Worm (Caenorhabditis elegans) whole organism, young adult: ENCODE data around the gene tag-340.

Experiments
- B0035.1 ChIP-seq: sonication (generic microtip); optimal IDR thresholded peaks from 2 replicates; lab custom pipeline; 2016; ENCODE audit warnings: missing genetic modification characterization, mild to moderate bottlenecking, missing compliant biosample characterization, missing genotype, missing genetic modification reagents
- B0336.3 ChIP-seq: fragments of 200-800 bp; sonication (Bioruptor generic); IDR thresholded peaks from 2 replicates; pipeline ENCODE4 v1.3.6; 2022; ENCODE audit warnings: missing genetic modification characterization, missing compliant biosample characterization
- C17E4.6 ChIP-seq: fragments of 200-800 bp; sonication (Bioruptor generic); IDR thresholded peaks from 2 replicates; pipeline ENCODE4 v1.3.6; 2022; ENCODE audit warnings: missing genetic modification reagents, missing genetic modification characterization, missing compliant biosample characterization
- D2030.7 ChIP-seq: fragments of 200-800 bp; sonication (Bioruptor generic); IDR thresholded peaks from 2 replicates; pipeline ENCODE4 v1.3.6; 2022; ENCODE audit warnings: missing genetic modification reagents, missing genetic modification characterization, missing compliant biosample characterization
- F33H1.4 ChIP-seq: fragments of 200-800 bp; sonication (Bioruptor generic); IDR thresholded peaks from 2 replicates; pipeline ENCODE4 v1.3.6; 2022; ENCODE audit warnings: missing genetic modification reagents, missing genetic modification characterization, missing compliant biosample characterization
- F37B4.10 ChIP-seq: fragments of 200-800 bp; sonication (Bioruptor generic); IDR thresholded peaks from 2 replicates; pipeline ENCODE4 v1.3.6; 2022; ENCODE audit warnings: missing genetic modification characterization, missing compliant biosample characterization
- F39B2.1 ChIP-seq: fragments of 200-800 bp; sonication (Bioruptor generic); IDR thresholded peaks from 2 replicates; pipeline ENCODE4 v1.3.6; 2022; ENCODE audit warnings: missing genetic modification reagents, missing genetic modification characterization, missing compliant biosample characterization
- F55B11.4 ChIP-seq: sonication (generic microtip); optimal IDR thresholded peaks from 2 replicates; lab custom pipeline; 2016; ENCODE audit warnings: missing compliant biosample characterization, missing genetic modification characterization, borderline replicate concordance; ENCODE audit not compliant: insufficient read depth
- F57A8.1 ChIP-seq: fragments of 200-800 bp; sonication (Bioruptor generic); optimal IDR thresholded peaks from 2 replicates; lab custom pipeline; 2018; ENCODE audit warnings: mild to moderate bottlenecking, missing genetic modification characterization, moderate library complexity, missing compliant biosample characterization
- K11D2.4 ChIP-seq: fragments of 200-800 bp; sonication (Bioruptor generic); IDR thresholded peaks from 2 replicates; pipeline ENCODE4 v1.3.6; 2022; ENCODE audit warnings: missing genetic modification reagents, missing genetic modification characterization, missing compliant biosample characterization
- K12H6.12 ChIP-seq: fragments of 200-800 bp; sonication (Bioruptor generic); optimal IDR thresholded peaks from 2 replicates; lab custom pipeline; 2018; ENCODE audit warnings: mild to moderate bottlenecking, missing genetic modification characterization, missing compliant biosample characterization
- T07F8.4 ChIP-seq: sonication (generic microtip); optimal IDR thresholded peaks from 2 replicates; lab custom pipeline; 2016; ENCODE audit warnings: mild to moderate bottlenecking, missing genetic modification characterization, moderate library complexity, missing compliant biosample characterization
- Y67H2A.10 ChIP-seq: fragments of 200-800 bp; sonication (Bioruptor generic); conservative IDR thresholded peaks from 2 replicates; pipeline ENCODE4 v1.3.6; 2022; ENCODE audit warnings: missing genetic modification reagents, missing genetic modification characterization, missing compliant biosample characterization
- Y95B8A.8 ChIP-seq: fragments of 200-800 bp; sonication (Bioruptor generic); IDR thresholded peaks from 2 replicates; pipeline ENCODE4 v1.3.6; 2022; ENCODE audit warnings: missing genetic modification reagents, missing genetic modification characterization, missing compliant biosample characterization
- ZK185.1 ChIP-seq: sonication (generic microtip); optimal IDR thresholded peaks from 2 replicates; lab custom pipeline; 2016; ENCODE audit warnings: mild to moderate bottlenecking, missing genetic modification characterization, missing compliant biosample characterization; ENCODE audit not compliant: poor library complexity, severe bottlenecking
- aptf-3 ChIP-seq: fragments of 200-800 bp; sonication (Bioruptor generic); IDR thresholded peaks from 2 replicates; pipeline ENCODE4 v1.3.6; 2022; ENCODE audit warnings: missing genetic modification characterization, missing compliant biosample characterization
- athp-1 ChIP-seq: sonication (generic microtip); optimal IDR thresholded peaks from 2 replicates; lab custom pipeline; 2017; ENCODE audit warnings: mild to moderate bottlenecking, missing genetic modification characterization, missing compliant biosample characterization
- attf-5 ChIP-seq: fragments of 200-800 bp; sonication (Bioruptor generic); optimal IDR thresholded peaks from 2 replicates; lab custom pipeline; 2018; ENCODE audit warnings: mild to moderate bottlenecking, missing genetic modification characterization, missing compliant biosample characterization
- ceh-58 ChIP-seq: fragments of 200-800 bp; sonication (Bioruptor generic); IDR thresholded peaks from 2 replicates; pipeline ENCODE4 v1.3.6; 2022; ENCODE audit warnings: missing genetic modification characterization, missing compliant biosample characterization
- ceh-79 ChIP-seq: sonication (generic microtip); optimal IDR thresholded peaks from 2 replicates; lab custom pipeline; 2017; ENCODE audit warnings: mild to moderate bottlenecking, missing genetic modification characterization, missing compliant biosample characterization
- ceh-91 ChIP-seq: fragments of 200-800 bp; sonication (Bioruptor generic); IDR thresholded peaks from 2 replicates; pipeline ENCODE4 v1.3.6; 2022; ENCODE audit warnings: missing genetic modification reagents, missing genetic modification characterization, missing compliant biosample characterization
- chd-7 ChIP-seq: sonication (generic microtip); optimal IDR thresholded peaks from 2 replicates; lab custom pipeline; 2016; ENCODE audit warnings: mild to moderate bottlenecking, missing genetic modification characterization, moderate library complexity, missing compliant biosample characterization
- dpl-1 ChIP-seq: fragments of 150-350 bp; optimal IDR thresholded peaks from 2 replicates; lab custom pipeline; 2014; ENCODE audit warnings: missing biosample characterization, missing genetic modification reagents, missing genetic modification characterization
- egl-18 ChIP-seq: fragments of 200-800 bp; sonication (Bioruptor generic); IDR thresholded peaks from 2 replicates; pipeline ENCODE4 v1.3.6; 2022; ENCODE audit warnings: missing genetic modification reagents, missing genetic modification characterization, missing compliant biosample characterization
- egl-44 ChIP-seq: fragments of 200-800 bp; sonication (Bioruptor generic); IDR thresholded peaks from 2 replicates; pipeline ENCODE4 v1.3.6; 2022; ENCODE audit warnings: missing genetic modification reagents, missing genetic modification characterization, missing compliant biosample characterization
- egrh-3 ChIP-seq: fragments of 200-800 bp; sonication (Bioruptor generic); IDR thresholded peaks from 2 replicates; pipeline ENCODE4 v1.3.6; 2022; ENCODE audit warnings: missing genetic modification reagents, missing genetic modification characterization, missing compliant biosample characterization
- gei-17 ChIP-seq: fragments of 200-800 bp; sonication (Bioruptor generic); optimal IDR thresholded peaks from 2 replicates; lab custom pipeline; 2018; ENCODE audit warnings: mild to moderate bottlenecking, missing genetic modification characterization, missing compliant biosample characterization
- hlh-12 ChIP-seq: sonication (generic microtip); optimal IDR thresholded peaks from 2 replicates; lab custom pipeline; 2016; ENCODE audit warnings: missing genetic modification characterization, missing compliant biosample characterization
- hlh-26 ChIP-seq: fragments of 200-800 bp; sonication (Bioruptor generic); conservative IDR thresholded peaks from 2 replicates; pipeline ENCODE4 v1.3.6; 2022; ENCODE audit warnings: missing genetic modification reagents, missing genetic modification characterization, missing compliant biosample characterization
- hmg-1.2 ChIP-seq: fragments of 200-800 bp; sonication (Bioruptor generic); IDR thresholded peaks from 2 replicates; pipeline ENCODE4 v1.3.6; 2022; ENCODE audit warnings: missing genetic modification reagents, missing genetic modification characterization, missing compliant biosample characterization
- hsf-1 ChIP-seq: fragments of 200-800 bp; sonication (Bioruptor generic); IDR thresholded peaks from 2 replicates; pipeline ENCODE4 v1.3.6; 2022; ENCODE audit warnings: missing genetic modification reagents, missing genetic modification characterization, missing compliant biosample characterization
- let-607 ChIP-seq, 2 experiments: fragments of 200-800 bp in 1 of 2; sonication (Bioruptor generic) in 1 of 2; sonication (generic microtip) in 1 of 2; optimal IDR thresholded peaks; 2 replicates each; lab custom pipeline; 2016 to 2018; ENCODE audit warnings: mild to moderate bottlenecking in 2 of 2, missing compliant biosample characterization in 2 of 2, missing genetic modification characterization in 2 of 2, moderate library complexity in 2 of 2, missing genotype in 1 of 2
- lin-40 ChIP-seq: sonication (generic microtip); optimal IDR thresholded peaks from 2 replicates; lab custom pipeline; 2016; ENCODE audit warnings: missing genetic modification characterization, mild to moderate bottlenecking, missing compliant biosample characterization, missing genotype, missing genetic modification reagents
- lir-1 ChIP-seq: fragments of 200-800 bp; sonication (Bioruptor generic); conservative IDR thresholded peaks from 2 replicates; pipeline ENCODE4 v1.3.6; 2022; ENCODE audit warnings: missing genetic modification reagents, missing genetic modification characterization, missing compliant biosample characterization
- lsy-27 ChIP-seq: sonication (generic microtip); optimal IDR thresholded peaks from 2 replicates; lab custom pipeline; 2017; ENCODE audit warnings: missing genetic modification characterization, mild to moderate bottlenecking, missing compliant biosample characterization, antibody characterized with exemption, missing genotype, borderline replicate concordance; ENCODE audit not compliant: insufficient read depth
- madf-8 ChIP-seq: fragments of 200-800 bp; sonication (Bioruptor generic); conservative IDR thresholded peaks from 2 replicates; pipeline ENCODE4 v1.3.6; 2022; ENCODE audit warnings: missing genetic modification reagents, missing genetic modification characterization, missing compliant biosample characterization
- nfya-1 ChIP-seq: sonication (generic microtip); optimal IDR thresholded peaks from 2 replicates; lab custom pipeline; 2017; ENCODE audit warnings: antibody characterized with exemption, missing compliant biosample characterization, missing genetic modification characterization, borderline replicate concordance; ENCODE audit not compliant: insufficient read depth
- nfya-2 ChIP-seq: fragments of 200-800 bp; sonication (Bioruptor generic); IDR thresholded peaks from 2 replicates; pipeline ENCODE4 v1.3.6; 2022; ENCODE audit warnings: missing genetic modification reagents, missing genetic modification characterization, missing compliant biosample characterization
- nhr-120 ChIP-seq: fragments of 200-800 bp; sonication (Bioruptor generic); IDR thresholded peaks from 2 replicates; pipeline ENCODE4 v1.3.6; 2022; ENCODE audit warnings: missing genetic modification characterization, missing compliant biosample characterization
- sdz-38 ChIP-seq: sonication (generic microtip); optimal IDR thresholded peaks from 2 replicates; lab custom pipeline; 2016; ENCODE audit warnings: missing genotype, missing genetic modification characterization, missing compliant biosample characterization
- snpc-3.4 ChIP-seq: sonication (generic microtip); optimal IDR thresholded peaks from 2 replicates; lab custom pipeline; 2017; ENCODE audit warnings: missing genetic modification characterization, mild to moderate bottlenecking, missing compliant biosample characterization, antibody characterized with exemption, moderate library complexity, missing genotype, missing genetic modification reagents
- somi-1 ChIP-seq: fragments of 200-800 bp; sonication (Bioruptor generic); optimal IDR thresholded peaks from 2 replicates; lab custom pipeline; 2018; ENCODE audit warnings: mild to moderate bottlenecking, missing genetic modification characterization, missing compliant biosample characterization
- tbp1 ChIP-seq: fragments of 200-800 bp; sonication (Bioruptor generic); optimal IDR thresholded peaks from 2 replicates; lab custom pipeline; 2018; ENCODE audit warnings: mild to moderate bottlenecking, missing genetic modification characterization, missing compliant biosample characterization
- unc-62 ChIP-seq: fragments of 150-350 bp; optimal IDR thresholded peaks from 2 replicates; lab custom pipeline; 2014; ENCODE audit warnings: missing biosample characterization, missing genetic modification reagents, missing genetic modification characterization
- ztf-22 ChIP-seq: fragments of 200-800 bp; sonication (Bioruptor generic); optimal IDR thresholded peaks from 2 replicates; lab custom pipeline; 2018; ENCODE audit warnings: mild to moderate bottlenecking, missing genetic modification characterization, moderate library complexity, missing compliant biosample characterization
- ztf-25 ChIP-seq: fragments of 200-800 bp; sonication (Bioruptor generic); IDR thresholded peaks from 2 replicates; pipeline ENCODE4 v1.3.6; 2022; ENCODE audit warnings: missing genetic modification reagents, missing genetic modification characterization, missing compliant biosample characterization
- ztf-3 ChIP-seq: fragments of 200-800 bp; sonication (Bioruptor generic); optimal IDR thresholded peaks from 2 replicates; lab custom pipeline; 2018; ENCODE audit warnings: mild to moderate bottlenecking, missing genetic modification characterization, missing compliant biosample characterization
- ztf-6 ChIP-seq: fragments of 200-800 bp; sonication (Bioruptor generic); IDR thresholded peaks from 2 replicates; pipeline ENCODE4 v1.3.6; 2022; ENCODE audit warnings: missing genetic modification reagents, missing genetic modification characterization, missing compliant biosample characterization

tag-340 gene

DNA sequence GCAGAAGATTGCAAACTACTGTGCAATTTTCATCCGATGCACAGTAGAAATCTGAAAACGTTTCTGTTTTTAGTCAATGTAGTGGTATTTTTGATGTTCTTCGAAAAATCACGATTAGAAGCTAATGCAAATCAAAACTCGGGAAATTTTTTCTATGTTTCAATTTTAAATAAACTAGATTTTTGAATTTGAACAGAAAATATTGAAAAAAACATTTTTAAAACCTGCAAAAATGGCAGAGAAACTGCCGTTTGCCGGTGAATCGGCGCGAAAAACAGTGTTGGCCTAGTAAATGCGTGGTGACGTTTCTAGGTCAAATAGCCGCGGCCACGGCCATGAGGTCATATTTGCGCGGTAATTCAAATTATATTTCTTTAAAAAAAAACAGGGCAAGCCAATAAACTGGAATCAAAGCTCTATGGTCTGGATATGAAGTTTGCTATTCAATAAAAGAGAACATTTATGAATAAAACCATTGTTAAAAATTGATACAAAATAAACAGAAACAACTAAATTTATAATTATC, 29.9 kb downstream of the tag-340 start, which contains the start of gene set-2 (continued):
- no peak for TF ChIP-seq unc-62 (GFP tag; lab: Kevin White, UChicago)
- peak; percentile 45; the same call in 1 of the 2 replicates for TF ChIP-seq Y67H2A.10
- TF ChIP-seq F39B2.1 (GFP tag; lab: Robert Waterston, UW), result peak; percentile 81; the same call in 1 of the 2 replicates
- TF ChIP-seq attf-5 (GFP tag; lab: Kevin White, UChicago), result peak; percentile 91
- peak; percentile 87 for TF ChIP-seq ztf-25 (GFP tag; lab: Robert Waterston, UW)
- peak; percentile 92 for TF ChIP-seq dpl-1
- no peak for TF ChIP-seq B0035.1 (tag; lab: Kevin White, UChicago)
- no peak for TF ChIP-seq ceh-58 (GFP tag; lab: Robert Waterston, UW)
- peak; percentile 43; the same call in 1 of the 2 replicates for TF ChIP-seq egrh-3 (GFP tag; lab: Robert Waterston, UW)
- peak; percentile 89 for TF ChIP-seq Y95B8A.8 (GFP tag; lab: Robert Waterston, UW)
- peak; percentile 19 for TF ChIP-seq chd-7 (tag; lab: Kevin White, UChicago)
- TF ChIP-seq hmg-1.2 (GFP tag; lab: Robert Waterston, UW), result peak; percentile 48
- TF ChIP-seq hlh-26 (GFP tag; lab: Robert Waterston, UW), result no peak
- peak; percentile 93 for TF ChIP-seq ZK185.1 (tag; lab: Kevin White, UChicago)
- peak; percentile 69; the same call in 1 of the 2 replicates for TF ChIP-seq egl-44
- peak; percentile 48 for TF ChIP-seq tbp1
- peak; percentile 58; the same call in 1 of the 2 replicates for TF ChIP-seq K11D2.4 (GFP tag; lab: Robert Waterston, UW)
- TF ChIP-seq lir-1 (GFP tag; lab: Robert Waterston, UW), result peak; percentile 84
- TF ChIP-seq K12H6.12, result peak; percentile 59
- no peak for TF ChIP-seq ztf-6
- no peak for TF ChIP-seq aptf-3
- TF ChIP-seq ceh-79, result no peak
- TF ChIP-seq ztf-22 (GFP tag; lab: Kevin White, UChicago), result no peak
- TF ChIP-seq F37B4.10, result no peak
- no peak for TF ChIP-seq T07F8.4 (tag; lab: Kevin White, UChicago)
- no peak for TF ChIP-seq lsy-27 (tag; lab: Kevin White, UChicago)
- TF ChIP-seq athp-1 (tag; lab: Kevin White, UChicago), result peak; percentile 75
- no peak for TF ChIP-seq hlh-12 (tag; lab: Kevin White, UChicago)
- TF ChIP-seq B0336.3 (GFP tag; lab: Robert Waterston, UW), result peak; percentile 63
- TF ChIP-seq let-607 (tag; optimal IDR thresholded peaks at IDR 0.05; lab: Kevin White, UChicago), result peak in 1 of 2 experiments; percentile 32
- TF ChIP-seq F33H1.4 (GFP tag; lab: Robert Waterston, UW), result peak; percentile 76
- peak; percentile 78 for TF ChIP-seq snpc-3.4
- TF ChIP-seq F57A8.1 (GFP tag; lab: Kevin White, UChicago), result no peak
- no peak for TF ChIP-seq nhr-120 (GFP tag; lab: Robert Waterston, UW)
- peak; percentile 82 for TF ChIP-seq ceh-91 (GFP tag; lab: Robert Waterston, UW)
- peak; percentile 80 for TF ChIP-seq D2030.7 (GFP tag; lab: Robert Waterston, UW)
- TF ChIP-seq madf-8 (GFP tag; lab: Robert Waterston, UW), result peak; percentile 77
- no peak for TF ChIP-seq sdz-38 (tag; lab: Kevin White, UChicago)
- no peak for TF ChIP-seq egl-18 (GFP tag; lab: Robert Waterston, UW)
- no peak for TF ChIP-seq gei-17 (GFP tag; lab: Kevin White, UChicago)
- TF ChIP-seq nfya-1 (tag; lab: Kevin White, UChicago), result no peak
- peak; percentile 28 for TF ChIP-seq lin-40 (tag; lab: Kevin White, UChicago)
- no peak for TF ChIP-seq F55B11.4 (tag; lab: Kevin White, UChicago)
- TF ChIP-seq somi-1 (GFP tag; lab: Kevin White, UChicago), result no peak
- 0 out of 2 replicates have a peak, but pooled peaks have one; percentile 19 for TF ChIP-seq hsf-1 (GFP tag; lab: Robert Waterston, UW)
- peak; percentile 59; the same call in 1 of the 2 replicates for TF ChIP-seq C17E4.6 (GFP tag; lab: Robert Waterston, UW)
- TF ChIP-seq ztf-3 (GFP tag; lab: Kevin White, UChicago), result no peak
- TF ChIP-seq nfya-2, result no peak
